Worm (Caenorhabditis elegans) whole organism, late embryonic: ENCODE measurements around the gene F47G3.4.

Source experiments
- F13H6.1 ChIP-seq: sonication (generic microtip); optimal IDR thresholded peaks from 2 replicates; lab custom pipeline; 2016; ENCODE audit warnings: missing genetic modification characterization, missing compliant biosample characterization
- K09A11.1 ChIP-seq: sonication (generic microtip); optimal IDR thresholded peaks from 2 replicates; lab custom pipeline; 2017; ENCODE audit warnings: antibody characterized with exemption, mild to moderate bottlenecking, missing genetic modification characterization, missing compliant biosample characterization; ENCODE audit not compliant: insufficient read depth
- T23F11.4 ChIP-seq: fragments of 200-800 bp; sonication (Bioruptor generic); optimal IDR thresholded peaks from 2 replicates; lab custom pipeline; 2018; ENCODE audit warnings: mild to moderate bottlenecking, missing genetic modification characterization, missing compliant biosample characterization
- Y22D7AL.16 ChIP-seq: sonication (generic microtip); optimal IDR thresholded peaks from 2 replicates; lab custom pipeline; 2016; ENCODE audit warnings: missing genetic modification characterization, missing compliant biosample characterization
- ceh-18 ChIP-seq: sonication (generic microtip); optimal IDR thresholded peaks from 2 replicates; lab custom pipeline; 2016; ENCODE audit warnings: missing genetic modification characterization, missing compliant biosample characterization
- ceh-2 ChIP-seq: sonication (generic microtip); optimal IDR thresholded peaks from 2 replicates; lab custom pipeline; 2016; ENCODE audit warnings: missing genotype, missing genetic modification characterization, missing compliant biosample characterization
- ceh-22 ChIP-seq: sonication (generic microtip); optimal IDR thresholded peaks from 2 replicates; lab custom pipeline; 2017; ENCODE audit warnings: missing biosample characterization, missing genetic modification characterization
- ceh-24 ChIP-seq: sonication (generic microtip); optimal IDR thresholded peaks from 2 replicates; lab custom pipeline; 2016; ENCODE audit warnings: mild to moderate bottlenecking, missing genetic modification characterization, missing compliant biosample characterization
- ceh-30 ChIP-seq: fragments of 150-350 bp; optimal IDR thresholded peaks from 2 replicates; lab custom pipeline; 2014; ENCODE audit warnings: missing biosample characterization, missing genetic modification characterization
- ceh-31 ChIP-seq: sonication (generic microtip); optimal IDR thresholded peaks from 2 replicates; lab custom pipeline; 2016; ENCODE audit warnings: missing genetic modification characterization, missing compliant biosample characterization
- ceh-45 ChIP-seq: fragments of 200-800 bp; sonication (Bioruptor generic); IDR thresholded peaks from 2 replicates; pipeline ENCODE4 v1.3.6; 2022; ENCODE audit warnings: missing genetic modification reagents, missing genetic modification characterization, missing compliant biosample characterization
- ceh-48 ChIP-seq: sonication (generic microtip); optimal IDR thresholded peaks from 2 replicates; lab custom pipeline; 2016; ENCODE audit warnings: missing genetic modification characterization, inconsistent platforms, missing compliant biosample characterization
- ceh-9 ChIP-seq: sonication (generic microtip); optimal IDR thresholded peaks from 2 replicates; lab custom pipeline; 2016; ENCODE audit warnings: mild to moderate bottlenecking, missing genetic modification characterization, inconsistent platforms, missing compliant biosample characterization
- elt-2 ChIP-seq: sonication (generic microtip); optimal IDR thresholded peaks from 2 replicates; lab custom pipeline; 2016; ENCODE audit warnings: missing genetic modification reagents, missing genetic modification characterization, missing compliant biosample characterization
- ets-4 ChIP-seq: sonication (generic microtip); optimal IDR thresholded peaks from 2 replicates; lab custom pipeline; 2016; ENCODE audit warnings: missing genetic modification characterization, missing compliant biosample characterization
- fkh-6 ChIP-seq: sonication (generic microtip); optimal IDR thresholded peaks from 2 replicates; lab custom pipeline; 2016; ENCODE audit warnings: missing genetic modification characterization, missing compliant biosample characterization
- gmeb-2 ChIP-seq: sonication (generic microtip); optimal IDR thresholded peaks from 2 replicates; lab custom pipeline; 2016; ENCODE audit warnings: missing genetic modification characterization, inconsistent platforms, missing compliant biosample characterization
- hlh-13 ChIP-seq: fragments of 200-800 bp; sonication (Bioruptor generic); optimal IDR thresholded peaks from 2 replicates; lab custom pipeline; 2018; ENCODE audit warnings: mild to moderate bottlenecking, missing genetic modification characterization, missing compliant biosample characterization
- hlh-15 ChIP-seq: sonication (generic microtip); optimal IDR thresholded peaks from 2 replicates; lab custom pipeline; 2016; ENCODE audit warnings: missing genetic modification characterization, missing compliant biosample characterization
- hlh-30 ChIP-seq: sonication (generic microtip); optimal IDR thresholded peaks from 2 replicates; lab custom pipeline; 2017; ENCODE audit warnings: antibody characterized with exemption, missing genetic modification characterization, missing compliant biosample characterization; ENCODE audit not compliant: insufficient read depth
- hlh-6 ChIP-seq: sonication (generic microtip); optimal IDR thresholded peaks from 2 replicates; lab custom pipeline; 2016; ENCODE audit warnings: missing genotype, missing genetic modification characterization, missing compliant biosample characterization
- hlh-8 ChIP-seq: sonication (generic microtip); optimal IDR thresholded peaks from 2 replicates; lab custom pipeline; 2016; ENCODE audit warnings: missing genotype, missing genetic modification characterization, missing compliant biosample characterization
- lim-6 ChIP-seq: sonication (generic microtip); optimal IDR thresholded peaks from 2 replicates; lab custom pipeline; 2016; ENCODE audit warnings: missing genetic modification characterization, missing compliant biosample characterization
- lin-11 ChIP-seq: fragments of 200-800 bp; sonication (Bioruptor generic); optimal IDR thresholded peaks from 2 replicates; lab custom pipeline; 2018; ENCODE audit warnings: mild to moderate bottlenecking, missing genetic modification characterization, missing compliant biosample characterization
- madf-2 ChIP-seq: sonication (generic microtip); optimal IDR thresholded peaks from 2 replicates; lab custom pipeline; 2017; ENCODE audit warnings: missing genetic modification characterization, missing compliant biosample characterization
- mec-3 ChIP-seq: sonication (generic microtip); optimal IDR thresholded peaks from 2 replicates; lab custom pipeline; 2016; ENCODE audit warnings: borderline replicate concordance, missing genetic modification characterization, missing compliant biosample characterization
- nfya-1 ChIP-seq: sonication (generic microtip); optimal IDR thresholded peaks from 2 replicates; lab custom pipeline; 2017; ENCODE audit warnings: missing genetic modification characterization, mild to moderate bottlenecking, missing compliant biosample characterization, antibody characterized with exemption, moderate library complexity
- nhr-11 ChIP-seq: fragments of 150-350 bp; optimal IDR thresholded peaks from 2 replicates; lab custom pipeline; 2014; ENCODE audit warnings: missing biosample characterization, missing genetic modification characterization
- npax-4 ChIP-seq: sonication (generic microtip); optimal IDR thresholded peaks from 2 replicates; lab custom pipeline; 2016; ENCODE audit warnings: missing genetic modification characterization, missing compliant biosample characterization
- odd-2 ChIP-seq: sonication (generic microtip); optimal IDR thresholded peaks from 2 replicates; lab custom pipeline; 2017; ENCODE audit warnings: antibody characterized with exemption, mild to moderate bottlenecking, missing genetic modification characterization, missing compliant biosample characterization
- pha-2 ChIP-seq: sonication (generic microtip); optimal IDR thresholded peaks from 2 replicates; lab custom pipeline; 2017; ENCODE audit warnings: mild to moderate bottlenecking, missing genetic modification characterization, missing compliant biosample characterization
- pha-4 ChIP-seq: fragments of 150-350 bp; optimal IDR thresholded peaks from 2 replicates; lab custom pipeline; 2018; ENCODE audit warnings: missing biosample characterization, missing genetic modification reagents, missing genetic modification characterization
- pqm-1 ChIP-seq: sonication (generic microtip); optimal IDR thresholded peaks from 2 replicates; lab custom pipeline; 2016; ENCODE audit warnings: missing genetic modification characterization, missing compliant biosample characterization
- ref-2 ChIP-seq: sonication (generic microtip); optimal IDR thresholded peaks from 2 replicates; lab custom pipeline; 2016; ENCODE audit warnings: missing genetic modification characterization, missing compliant biosample characterization
- rnt-1 ChIP-seq: sonication (generic microtip); optimal IDR thresholded peaks from 2 replicates; lab custom pipeline; 2016; ENCODE audit warnings: missing genetic modification characterization, missing compliant biosample characterization
- sdc-2 ChIP-seq: sonication (generic microtip); optimal IDR thresholded peaks from 2 replicates; lab custom pipeline; 2016; ENCODE audit warnings: missing genotype, missing genetic modification characterization, missing compliant biosample characterization
- sox-2 ChIP-seq: fragments of 200-800 bp; sonication (Bioruptor generic); IDR thresholded peaks from 2 replicates; pipeline ENCODE4 v1.3.6; 2022; ENCODE audit warnings: missing genetic modification reagents, missing genetic modification characterization, missing compliant biosample characterization
- sox-4 ChIP-seq: sonication (generic microtip); optimal IDR thresholded peaks from 2 replicates; lab custom pipeline; 2017; ENCODE audit warnings: mild to moderate bottlenecking, missing genetic modification characterization, inconsistent platforms, missing compliant biosample characterization
- syd-9 ChIP-seq: sonication (generic microtip); optimal IDR thresholded peaks from 2 replicates; lab custom pipeline; 2016; ENCODE audit warnings: mild to moderate bottlenecking, missing genetic modification characterization, moderate library complexity, missing compliant biosample characterization
- tbx-2 ChIP-seq: sonication (generic microtip); optimal IDR thresholded peaks from 2 replicates; lab custom pipeline; 2016; ENCODE audit warnings: missing genetic modification characterization, missing compliant biosample characterization
- ttx-3 ChIP-seq: sonication (generic microtip); optimal IDR thresholded peaks from 2 replicates; lab custom pipeline; 2016; ENCODE audit warnings: missing genetic modification reagents, missing genetic modification characterization, missing compliant biosample characterization
- unc-42 ChIP-seq: sonication (generic microtip); optimal IDR thresholded peaks from 2 replicates; lab custom pipeline; 2016; ENCODE audit warnings: missing genotype, missing genetic modification characterization, missing compliant biosample characterization
- unc-55 ChIP-seq: sonication (generic microtip); optimal IDR thresholded peaks from 2 replicates; lab custom pipeline; 2017; ENCODE audit warnings: missing biosample characterization, missing genetic modification reagents, missing genetic modification characterization
- unc-86 ChIP-seq: sonication (generic microtip); optimal IDR thresholded peaks from 2 replicates; lab custom pipeline; 2016; ENCODE audit warnings: missing genetic modification characterization, missing compliant biosample characterization
- ztf-16 ChIP-seq: sonication (generic microtip); optimal IDR thresholded peaks from 2 replicates; lab custom pipeline; 2017; ENCODE audit warnings: missing genetic modification characterization, missing compliant biosample characterization

The F47G3.4 gene

ce11 chrX:2401883-2402282 is 20.5 kb downstream of the F47G3.4 start, which contains the start of gene dhhc-9:
TSS of gene dhhc-9 (minus strand) at chrX:2402036.
- no peak for TF ChIP-seq K09A11.1 (tag; lab: Kevin White, UChicago)
- TF ChIP-seq sox-4 (tag; lab: Kevin White, UChicago) = no peak
- no peak for TF ChIP-seq hlh-15
- no peak for TF ChIP-seq sox-2
- TF ChIP-seq ceh-30 (tag; lab: Kevin White, UChicago) = no peak
- no peak for TF ChIP-seq odd-2 (tag; lab: Kevin White, UChicago)
- no peak for TF ChIP-seq pha-2 (tag; lab: Kevin White, UChicago)
- TF ChIP-seq ref-2 (tag; lab: Kevin White, UChicago) = no peak
- TF ChIP-seq ceh-48 (tag; lab: Kevin White, UChicago) = no peak
- TF ChIP-seq F13H6.1 = no peak
- no peak for TF ChIP-seq ceh-45
- no peak for TF ChIP-seq hlh-8
- TF ChIP-seq syd-9 (tag; lab: Kevin White, UChicago) = no peak
- no peak for TF ChIP-seq lin-11 (tag; lab: Kevin White, UChicago)
- TF ChIP-seq ets-4 = no peak
- TF ChIP-seq hlh-6 (tag; lab: Kevin White, UChicago) = no peak
- no peak for TF ChIP-seq npax-4
- no peak for TF ChIP-seq rnt-1
- no peak for TF ChIP-seq tbx-2
- peak; percentile 40 for TF ChIP-seq unc-42 (tag; lab: Kevin White, UChicago)
- TF ChIP-seq fkh-6 = no peak
- no peak for TF ChIP-seq pha-4
- TF ChIP-seq Y22D7AL.16 = no peak
- TF ChIP-seq ceh-31 = peak; percentile 47
- TF ChIP-seq hlh-30 (tag; lab: Kevin White, UChicago) = peak; percentile 36
- TF ChIP-seq ceh-22 (tag; lab: Kevin White, UChicago) = no peak
- TF ChIP-seq T23F11.4 (GFP tag; lab: Kevin White, UChicago) = no peak
- no peak for TF ChIP-seq nhr-11 (tag; lab: Kevin White, UChicago)
- TF ChIP-seq pqm-1 (tag; lab: Kevin White, UChicago) = no peak
- no peak for TF ChIP-seq ttx-3 (tag; lab: Kevin White, UChicago)
- peak; percentile 33 for TF ChIP-seq sdc-2
- TF ChIP-seq ceh-9 (tag; lab: Kevin White, UChicago) = no peak
- no peak for TF ChIP-seq ceh-18 (tag; lab: Kevin White, UChicago)
- peak; percentile 71 for TF ChIP-seq unc-55 (GFP tag; lab: Kevin White, UChicago)
- no peak for TF ChIP-seq ceh-24 (tag; lab: Kevin White, UChicago)
- peak; percentile 85 for TF ChIP-seq nfya-1 (tag; lab: Kevin White, UChicago)

DNA sequence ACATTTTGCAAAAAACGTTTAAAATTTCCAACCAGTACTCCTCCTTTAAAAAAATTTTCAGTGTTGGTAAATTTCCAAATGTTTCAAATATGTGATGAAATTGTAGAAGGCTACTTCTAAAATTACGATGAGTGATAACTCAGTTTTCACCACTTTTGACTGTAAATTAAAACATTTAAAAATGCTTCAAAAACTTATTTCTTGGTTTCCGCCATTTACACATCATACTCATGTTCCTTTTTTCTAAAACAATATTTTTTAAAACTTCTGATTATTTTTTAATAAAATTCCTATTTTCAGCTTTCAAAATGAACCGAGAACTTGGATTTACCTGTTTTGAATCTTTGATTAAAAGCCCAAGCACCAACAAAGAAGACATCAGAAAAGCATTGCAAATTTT is 22.3 kb downstream of the F47G3.4 start, which contains the start of gene C43H6.4:
C43H6.4 (plus strand) TSS at position 301 of the 400 bp plus-strand sequence.
- TF ChIP-seq mec-3 (tag; lab: Kevin White, UChicago) (no peak), hlh-30 (tag; lab: Kevin White, UChicago) (no peak), odd-2 (tag; lab: Kevin White, UChicago) (no peak), K09A11.1 (tag; lab: Kevin White, UChicago) (no peak), ztf-16 (no peak), ets-4 (no peak), ceh-9 (tag; lab: Kevin White, UChicago) (no peak), ceh-31 (no peak), pha-2 (tag; lab: Kevin White, UChicago) (no peak), unc-86 (no peak), hlh-13 (GFP tag; lab: Kevin White, UChicago) (no peak), lim-6 (tag; lab: Kevin White, UChicago) (no peak), gmeb-2 (tag; lab: Kevin White, UChicago) (no peak), ceh-2 (no peak), madf-2 (tag; lab: Kevin White, UChicago) (no peak), elt-2 (tag; lab: Kevin White, UChicago) (no peak)
- TF ChIP-seq, all 69 proteins: peak for 0
